Fruit fly (Drosophila melanogaster) whole organism, wandering third instar larva: ENCODE data around the gene Traf4.

Source experiments
- Abd-B ChIP-seq: fragments of >200 bp; optimal IDR thresholded peaks from 2 replicates; lab custom pipeline; 2017; ENCODE audit warnings: missing biosample characterization, missing genetic modification characterization
- CG32264 ChIP-seq: fragments of 200-800 bp; sonication (Bioruptor generic); optimal IDR thresholded peaks from 2 replicates; lab custom pipeline; 2016; ENCODE audit warnings: missing biosample characterization, missing genetic modification characterization
- CG9705 ChIP-seq: fragments of 200-800 bp; sonication (Bioruptor generic); optimal IDR thresholded peaks from 2 replicates; lab custom pipeline; 2018; ENCODE audit warnings: missing biosample characterization, mild to moderate bottlenecking, missing genetic modification characterization
- CrebA ChIP-seq: fragments of 200-800 bp; sonication (Bioruptor generic); optimal IDR thresholded peaks from 2 replicates; lab custom pipeline; 2016; ENCODE audit warnings: missing biosample characterization, mild to moderate bottlenecking, missing genetic modification characterization, borderline replicate concordance
- Dfd ChIP-seq: fragments of >200 bp; optimal IDR thresholded peaks from 2 replicates; lab custom pipeline; 2017; ENCODE audit warnings: missing biosample characterization, missing genetic modification characterization
- Dif ChIP-seq: fragments of 200-275, 200-300 bp; sonication (Bioruptor generic); optimal IDR thresholded peaks from 2 replicates; lab custom pipeline; 2018; ENCODE audit warnings: missing biosample characterization, missing genetic modification characterization; ENCODE audit not compliant: partially characterized antibody
- HLH106 ChIP-seq: fragments of 200-800 bp; optimal IDR thresholded peaks from 3 replicates; lab custom pipeline; 2019; ENCODE audit warnings: missing biosample characterization, mild to moderate bottlenecking, missing genetic modification characterization, moderate library complexity
- Hnf4 ChIP-seq: fragments of 200-800 bp; sonication (Bioruptor generic); optimal IDR thresholded peaks from 2 replicates; lab custom pipeline; 2016; ENCODE audit warnings: missing biosample characterization, mild to moderate bottlenecking, missing genetic modification characterization
- Jra ChIP-seq: sonication (Bioruptor generic); optimal IDR thresholded peaks from 2 replicates; lab custom pipeline; 2016; ENCODE audit warnings: missing biosample characterization, missing genetic modification characterization
- Mio ChIP-seq: sonication (Bioruptor generic); optimal IDR thresholded peaks from 2 replicates; lab custom pipeline; 2016; ENCODE audit warnings: missing biosample characterization, missing genetic modification characterization
- Myc ChIP-seq: fragments of >200 bp; optimal IDR thresholded peaks from 2 replicates; lab custom pipeline; 2017
- OdsH ChIP-seq: fragments of 200-800 bp; sonication (Bioruptor generic); optimal IDR thresholded peaks from 2 replicates; lab custom pipeline; 2016; ENCODE audit warnings: missing biosample characterization, mild to moderate bottlenecking, missing genetic modification characterization
- br ChIP-seq: fragments of 200-800 bp; sonication (Bioruptor generic); optimal IDR thresholded peaks from 2 replicates; lab custom pipeline; 2016; ENCODE audit warnings: missing biosample characterization, missing genetic modification characterization
- dl ChIP-seq, 2 experiments: fragments of 175-275, 200-275 bp in 1 of 2; fragments of 200-275 bp in 1 of 2; sonication (Bioruptor generic); optimal IDR thresholded peaks; lab custom pipeline; 2018; ENCODE audit warnings: mild to moderate bottlenecking in 2 of 2, missing biosample characterization in 2 of 2, missing genetic modification characterization in 2 of 2, moderate library complexity in 2 of 2; ENCODE audit not compliant: partially characterized antibody in 2 of 2, insufficient read depth in 1 of 2
- ey ChIP-seq: fragments of 200-800 bp; sonication (Bioruptor generic); optimal IDR thresholded peaks from 2 replicates; lab custom pipeline; 2016; ENCODE audit warnings: missing biosample characterization, missing genetic modification characterization
- foxo ChIP-seq, 2 experiments: fragments of 200-800 bp; sonication (Bioruptor generic); optimal IDR thresholded peaks; 2 replicates in 1 of 2; 3 replicates in 1 of 2; lab custom pipeline; 2016 to 2017; ENCODE audit warnings: missing biosample characterization in 2 of 2, missing genetic modification characterization in 2 of 2
- fru ChIP-seq: fragments of 200-800 bp; sonication (Bioruptor generic); optimal IDR thresholded peaks from 3 replicates; lab custom pipeline; 2016; ENCODE audit warnings: missing biosample characterization, mild to moderate bottlenecking, missing genetic modification characterization
- h ChIP-seq: fragments of 200-800 bp; sonication (Bioruptor generic); optimal IDR thresholded peaks from 3 replicates; lab custom pipeline; 2016; ENCODE audit warnings: missing biosample characterization, mild to moderate bottlenecking, missing genetic modification characterization
- lola ChIP-seq: fragments of >200 bp; optimal IDR thresholded peaks from 2 replicates; lab custom pipeline; 2017; ENCODE audit warnings: missing biosample characterization, missing genetic modification characterization
- psq ChIP-seq: fragments of 200-800 bp; sonication (Bioruptor generic); optimal IDR thresholded peaks from 3 replicates; lab custom pipeline; 2017; ENCODE audit warnings: missing biosample characterization, mild to moderate bottlenecking, missing genetic modification characterization, moderate library complexity
- rgr ChIP-seq: fragments of 200-800 bp; sonication (Bioruptor generic); optimal IDR thresholded peaks from 3 replicates; lab custom pipeline; 2016; ENCODE audit warnings: missing biosample characterization, mild to moderate bottlenecking, missing genetic modification characterization
- sv ChIP-seq: fragments of 200-800 bp; sonication (Bioruptor generic); optimal IDR thresholded peaks from 3 replicates; lab custom pipeline; 2016; ENCODE audit warnings: missing biosample characterization, missing genetic modification characterization
- tai ChIP-seq: sonication (Bioruptor generic); optimal IDR thresholded peaks from 2 replicates; lab custom pipeline; 2016; ENCODE audit warnings: missing biosample characterization, missing genetic modification characterization
- woc ChIP-seq: sonication (Bioruptor generic); optimal IDR thresholded peaks from 2 replicates; lab custom pipeline; 2016; ENCODE audit warnings: missing biosample characterization, mild to moderate bottlenecking, missing genetic modification characterization

Traf4 gene

dm6 chr2L:4417982-4418381, 56.3 kb downstream of the Traf4 start:
- TF ChIP-seq woc (GFP tag; lab: Kevin White, UChicago) (no peak), psq (no peak), h (no peak), dl (GFP tag; optimal IDR thresholded peaks at IDR 0.05; lab: Kevin White, UChicago; ENCODE audit: insufficient read depth in 1 of 2, partially characterized antibody in 2 of 2) (no peak), lola (GFP tag; lab: Kevin White, UChicago) (no peak), br (GFP tag; lab: Kevin White, UChicago) (no peak), fru (GFP tag; lab: Kevin White, UChicago) (no peak), CrebA (no peak), Dfd (no peak), Dif (GFP tag; lab: Kevin White, UChicago) (no peak), sv (GFP tag; lab: Kevin White, UChicago) (no peak)

DNA sequence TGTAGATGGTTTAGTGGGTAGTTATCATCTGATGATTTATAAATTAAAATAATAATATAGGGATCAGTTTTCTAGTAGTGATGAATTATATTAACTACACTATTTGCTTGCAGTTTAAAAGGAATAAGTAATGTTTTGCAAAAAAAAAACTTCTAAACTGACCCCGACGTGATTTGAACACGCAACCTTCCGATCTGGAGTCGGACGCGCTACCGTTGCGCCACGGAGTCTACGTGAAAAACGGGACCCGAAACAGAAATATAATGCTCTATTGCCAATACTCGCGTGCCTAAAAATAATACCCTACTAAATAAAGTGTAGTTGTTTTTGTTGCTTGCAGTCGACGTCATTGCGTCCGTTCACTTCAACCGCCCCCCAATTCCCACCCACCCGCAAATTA, 57.1 kb downstream of the Traf4 start:
- TF ChIP-seq Hnf4 (GFP tag; lab: Kevin White, UChicago) (no peak), Abd-B (GFP tag; lab: Kevin White, UChicago) (no peak), br (GFP tag; lab: Kevin White, UChicago) (no peak), sv (GFP tag; lab: Kevin White, UChicago) (no peak), ey (GFP tag; lab: Kevin White, UChicago) (no peak), h (no peak), Jra (no peak), Mio (GFP tag; lab: Kevin White, UChicago) (no peak), fru (GFP tag; lab: Kevin White, UChicago) (no peak), tai (GFP tag; lab: Kevin White, UChicago) (no peak), rgr (GFP tag; lab: Kevin White, UChicago) (no peak), OdsH (GFP tag; lab: Kevin White, UChicago) (no peak), lola (GFP tag; lab: Kevin White, UChicago) (no peak), foxo (GFP tag; optimal IDR thresholded peaks at IDR 0.05; lab: Kevin White, UChicago) (no peak), HLH106 (no peak), CG32264 (no peak), CG9705 (no peak), Dfd (no peak)

dm6 chr2L:4422154-4422553, 60.4 kb downstream of the Traf4 start:
- no peak for TF ChIP-seq Myc (lab: Kevin White, UChicago)
- TF ChIP-seq foxo (GFP tag; optimal IDR thresholded peaks at IDR 0.05; lab: Kevin White, UChicago) = peak in 1 of 2 experiments; percentile 7
